Fruit fly (Drosophila melanogaster) whole organism: ENCODE measurements around the gene CG7739.

Experiments used
- pan ChIP-seq: fragments of >200 bp; optimal IDR thresholded peaks from 2 replicates; lab custom pipeline; 2017
- usp ChIP-seq: fragments of >200 bp; optimal IDR thresholded peaks from 2 replicates; lab custom pipeline; 2017; ENCODE audit warnings: missing biosample characterization, missing genetic modification characterization, mixed read lengths

DNA sequence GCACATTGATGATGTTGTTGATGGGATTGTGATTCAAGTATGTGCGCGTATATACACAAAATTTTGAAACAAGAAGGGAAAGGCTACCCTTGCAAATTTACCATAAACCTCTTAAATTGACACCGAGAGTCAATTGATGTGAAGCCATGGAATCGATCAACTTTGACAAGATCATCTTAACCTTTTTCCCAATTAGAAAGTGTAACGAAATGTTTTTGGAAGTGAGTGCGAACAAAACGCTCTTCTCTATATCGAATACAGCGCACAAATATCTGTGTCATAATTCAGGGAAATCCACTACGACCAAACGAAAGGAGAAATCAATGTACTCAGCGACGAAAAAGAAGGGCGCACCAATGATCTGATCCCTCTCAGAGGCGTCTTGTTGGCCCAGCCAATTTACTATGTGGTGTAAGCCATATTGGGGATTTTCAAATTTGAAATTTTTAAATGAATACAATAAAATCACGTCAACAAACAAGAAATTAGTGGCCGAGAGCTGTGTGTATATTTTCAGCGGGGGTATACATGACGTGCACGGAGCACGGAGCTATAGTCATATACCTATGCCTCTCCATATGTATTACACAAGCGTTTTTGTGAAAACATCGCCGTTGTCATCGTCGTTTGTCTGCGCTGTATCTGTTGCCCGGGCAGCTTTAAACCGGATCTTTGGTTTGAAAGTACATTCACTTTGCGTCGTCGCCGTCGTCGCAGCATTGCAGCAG, 29.3 kb downstream of the CG7739 start:
- no peak for TF ChIP-seq pan (lab: Kevin White, UChicago)
- TF ChIP-seq usp (GFP tag; lab: Kevin White, UChicago): no peak
